Worm (Caenorhabditis elegans) whole organism, early embryonic: Measurements from ENCODE around the gene M01B2.10.
"Not testable (repeated sequence)": the region's sequence is repeated elsewhere in the genome, so short reads cannot be mapped to it uniquely, and the experiment has no call there.

Experiments
- B0310.2 ChIP-seq: sonication (generic microtip); optimal IDR thresholded peaks from 2 replicates; lab custom pipeline; 2016; ENCODE audit warnings: mild to moderate bottlenecking, missing genetic modification characterization, missing compliant biosample characterization
- F13C5.2 ChIP-seq: sonication (generic microtip); optimal IDR thresholded peaks from 2 replicates; lab custom pipeline; 2017; ENCODE audit warnings: mild to moderate bottlenecking, missing genetic modification characterization, inconsistent platforms, missing compliant biosample characterization
- aly-1 ChIP-seq: sonication (generic microtip); optimal IDR thresholded peaks from 2 replicates; lab custom pipeline; 2016; ENCODE audit warnings: missing genetic modification characterization, missing compliant biosample characterization
- ama-1 ChIP-seq: fragments of 150-350 bp; optimal IDR thresholded peaks from 2 replicates; lab custom pipeline; 2014
- ceh-13 ChIP-seq: fragments of 200-800 bp; sonication (Bioruptor generic); optimal IDR thresholded peaks from 2 replicates; lab custom pipeline; 2018; ENCODE audit warnings: mild to moderate bottlenecking, missing genetic modification characterization, missing compliant biosample characterization
- ceh-36 ChIP-seq: sonication (generic microtip); optimal IDR thresholded peaks from 2 replicates; lab custom pipeline; 2016; ENCODE audit warnings: missing genetic modification characterization, inconsistent platforms, missing compliant biosample characterization
- ets-7 ChIP-seq: sonication (generic microtip); optimal IDR thresholded peaks from 2 replicates; lab custom pipeline; 2016; ENCODE audit warnings: missing genotype, missing genetic modification characterization, missing compliant biosample characterization
- flt-1 ChIP-seq: fragments of 200-800 bp; sonication (Bioruptor generic); IDR thresholded peaks from 2 replicates; pipeline ENCODE4 v1.3.6; 2022; ENCODE audit warnings: missing genetic modification characterization, missing compliant biosample characterization
- hmbx-1 ChIP-seq: sonication (generic microtip); optimal IDR thresholded peaks from 2 replicates; lab custom pipeline; 2016; ENCODE audit warnings: mild to moderate bottlenecking, missing genetic modification characterization, missing compliant biosample characterization
- hmg-4 ChIP-seq: fragments of 200-800 bp; sonication (Bioruptor generic); optimal IDR thresholded peaks from 2 replicates; lab custom pipeline; 2018; ENCODE audit warnings: mild to moderate bottlenecking, missing genetic modification characterization, missing compliant biosample characterization
- hnd-1 ChIP-seq: sonication (generic microtip); optimal IDR thresholded peaks from 2 replicates; lab custom pipeline; 2016; ENCODE audit warnings: missing genetic modification characterization, missing compliant biosample characterization
- pes-1 ChIP-seq: fragments of 200-800 bp; sonication (Bioruptor generic); IDR thresholded peaks from 2 replicates; pipeline ENCODE4 v1.3.6; 2022; ENCODE audit warnings: missing genetic modification reagents, missing genetic modification characterization, missing compliant biosample characterization
- scrt-1 ChIP-seq: fragments of 200-800 bp; sonication (Bioruptor generic); IDR thresholded peaks from 2 replicates; pipeline ENCODE4 v1.3.6; 2022; ENCODE audit warnings: missing genetic modification characterization, missing compliant biosample characterization
- sea-1 ChIP-seq: fragments of 200-800 bp; sonication (Bioruptor generic); conservative IDR thresholded peaks from 2 replicates; pipeline ENCODE4 v1.3.6; 2022; ENCODE audit warnings: missing genetic modification characterization, missing compliant biosample characterization
- tbx-11 ChIP-seq: fragments of 200-800 bp; sonication (Bioruptor generic); IDR thresholded peaks from 2 replicates; pipeline ENCODE4 v1.3.6; 2022; ENCODE audit warnings: missing genetic modification characterization, missing compliant biosample characterization
- tbx-37 ChIP-seq: fragments of 200-800 bp; sonication (Bioruptor generic); conservative IDR thresholded peaks from 2 replicates; pipeline ENCODE4 v1.3.6; 2022; ENCODE audit warnings: missing genetic modification reagents, missing genetic modification characterization, missing compliant biosample characterization
- tra-4 ChIP-seq: sonication (generic microtip); optimal IDR thresholded peaks from 2 replicates; lab custom pipeline; 2017; ENCODE audit warnings: missing genetic modification characterization, missing compliant biosample characterization

M01B2.10 gene

ce11 chrV:15262336-15262735, at the start of gene M01B2.10:
Gene M01B2.10, minus strand, starts transcription at chrV:15262436.
- TF ChIP-seq aly-1 (tag; lab: Kevin White, UChicago); sea-1 (GFP tag; lab: Robert Waterston, UW); pes-1 (GFP tag; lab: Robert Waterston, UW): not testable (repeated sequence)

ce11 chrV:15310780-15311179, 48.5 kb upstream of the M01B2.10 start, which contains the start of gene irld-62:
Gene irld-62, plus strand, starts transcription at chrV:15311080.
- TF ChIP-seq sea-1 (GFP tag; lab: Robert Waterston, UW) (no peak), ceh-13 (GFP tag; lab: Kevin White, UChicago) (no peak), hnd-1 (tag; lab: Kevin White, UChicago) (no peak), hmbx-1 (tag; lab: Kevin White, UChicago) (no peak), scrt-1 (GFP tag; lab: Robert Waterston, UW) (no peak), F13C5.2 (tag; lab: Kevin White, UChicago) (no peak), ama-1 (lab: Kevin White, UChicago) (no peak), tbx-11 (GFP tag; lab: Robert Waterston, UW) (no peak), hmg-4 (no peak), tra-4 (tag; lab: Kevin White, UChicago) (no peak), flt-1 (GFP tag; lab: Robert Waterston, UW) (no peak), ets-7 (tag; lab: Kevin White, UChicago) (no peak)

ce11 chrV:15309011-15309410, 46.8 kb upstream of the M01B2.10 start, which contains the start of gene srz-10:
Gene srz-10, minus strand, starts transcription at chrV:15309098.
- TF ChIP-seq scrt-1 (GFP tag; lab: Robert Waterston, UW) (no peak), hmg-4 (no peak), aly-1 (tag; lab: Kevin White, UChicago) (no peak), sea-1 (GFP tag; lab: Robert Waterston, UW) (no peak), ets-7 (tag; lab: Kevin White, UChicago) (no peak), ceh-36 (tag; lab: Kevin White, UChicago) (no peak), ceh-13 (GFP tag; lab: Kevin White, UChicago) (no peak), flt-1 (GFP tag; lab: Robert Waterston, UW) (no peak), hnd-1 (tag; lab: Kevin White, UChicago) (no peak)

ce11 chrV:15306745-15307144, 44.5 kb upstream of the M01B2.10 start, which contains the start of gene T26H8.4:
Gene T26H8.4, minus strand, starts transcription at chrV:15306845.
- TF ChIP-seq ama-1 (lab: Kevin White, UChicago) (no peak), hmbx-1 (tag; lab: Kevin White, UChicago) (no peak), flt-1 (GFP tag; lab: Robert Waterston, UW) (no peak), aly-1 (tag; lab: Kevin White, UChicago) (no peak), hnd-1 (tag; lab: Kevin White, UChicago) (no peak), tra-4 (tag; lab: Kevin White, UChicago) (no peak)

ce11 chrV:15305502-15305901, 43.3 kb upstream of the M01B2.10 start, which contains the start of gene T26H8.5:
Gene T26H8.5, minus strand, starts transcription at chrV:15305602.
- TF ChIP-seq tbx-37 (GFP tag; lab: Robert Waterston, UW) = no peak
- no peak for TF ChIP-seq B0310.2
- TF ChIP-seq hmbx-1 (tag; lab: Kevin White, UChicago) = no peak
- no peak for TF ChIP-seq pes-1 (GFP tag; lab: Robert Waterston, UW)
- no peak for TF ChIP-seq ama-1 (lab: Kevin White, UChicago)
- no peak for TF ChIP-seq scrt-1 (GFP tag; lab: Robert Waterston, UW)
- TF ChIP-seq hmg-4 = no peak
- TF ChIP-seq F13C5.2 (tag; lab: Kevin White, UChicago) = no peak
- TF ChIP-seq ceh-13 (GFP tag; lab: Kevin White, UChicago) = no peak
- TF ChIP-seq hnd-1 (tag; lab: Kevin White, UChicago) = no peak
- no peak for TF ChIP-seq ets-7 (tag; lab: Kevin White, UChicago)
- TF ChIP-seq tbx-11 (GFP tag; lab: Robert Waterston, UW) = no peak
- TF ChIP-seq aly-1 (tag; lab: Kevin White, UChicago) = no peak
- TF ChIP-seq flt-1 (GFP tag; lab: Robert Waterston, UW) = no peak
- TF ChIP-seq ceh-36 (tag; lab: Kevin White, UChicago) = no peak
- TF ChIP-seq tra-4 (tag; lab: Kevin White, UChicago) = no peak
- TF ChIP-seq sea-1 (GFP tag; lab: Robert Waterston, UW) = no peak

- TF ChIP-seq ceh-13 (GFP tag; lab: Kevin White, UChicago) (no peak), aly-1 (tag; lab: Kevin White, UChicago) (no peak), flt-1 (GFP tag; lab: Robert Waterston, UW) (no peak), tbx-37 (GFP tag; lab: Robert Waterston, UW) (no peak), ama-1 (lab: Kevin White, UChicago) (no peak), hnd-1 (tag; lab: Kevin White, UChicago) (no peak), hmg-4 (no peak), scrt-1 (GFP tag; lab: Robert Waterston, UW) (no peak), hmbx-1 (tag; lab: Kevin White, UChicago) (no peak), B0310.2 (no peak), tra-4 (tag; lab: Kevin White, UChicago) (no peak), tbx-11 (GFP tag; lab: Robert Waterston, UW) (no peak), pes-1 (GFP tag; lab: Robert Waterston, UW) (no peak), ceh-36 (tag; lab: Kevin White, UChicago) (no peak), F13C5.2 (tag; lab: Kevin White, UChicago) (no peak)
Observed at ce11 chrV:15303625-15304024, 41.4 kb upstream of the M01B2.10 start, which contains the start of gene srx-48. Gene srx-48, minus strand, starts transcription at chrV:15303725.

ce11 chrV:15298597-15298996, 36.4 kb upstream of the M01B2.10 start, which contains the start of gene cpr-3:
Gene cpr-3, minus strand, starts transcription at chrV:15298700.
- no peak for TF ChIP-seq tbx-37 (GFP tag; lab: Robert Waterston, UW)
- no peak for TF ChIP-seq pes-1 (GFP tag; lab: Robert Waterston, UW)
- no peak for TF ChIP-seq flt-1 (GFP tag; lab: Robert Waterston, UW)
- no peak for TF ChIP-seq hnd-1 (tag; lab: Kevin White, UChicago)
- no peak for TF ChIP-seq ets-7 (tag; lab: Kevin White, UChicago)
- no peak for TF ChIP-seq hmbx-1 (tag; lab: Kevin White, UChicago)
